Worm (Caenorhabditis elegans) whole organism, L4 larva: Measurements from ENCODE around the gene col-109.

Experiments used
- F44E2.7 ChIP-seq: fragments of 200-800 bp; sonication (Bioruptor generic); IDR thresholded peaks from 2 replicates; pipeline ENCODE4 v2.1.2; 2022; ENCODE audit warnings: missing genetic modification characterization, missing compliant biosample characterization
- Y105C5A.15 ChIP-seq: fragments of 200-800 bp; sonication (Bioruptor generic); IDR thresholded peaks from 2 replicates; pipeline ENCODE4 v1.3.6; 2022; ENCODE audit warnings: missing genetic modification characterization, missing compliant biosample characterization
- Y48G9A.11 ChIP-seq: fragments of 200-800 bp; sonication (Bioruptor generic); IDR thresholded peaks from 2 replicates; pipeline ENCODE4 v1.3.6; 2022; ENCODE audit warnings: missing genetic modification reagents, missing genetic modification characterization, missing compliant biosample characterization
- aha-1 ChIP-seq: fragments of 150-350 bp; peaks from one replicate; lab custom pipeline; 2014; ENCODE audit warnings: missing biosample characterization, missing genetic modification characterization
- ceh-28 ChIP-seq: fragments of 150-350 bp; optimal IDR thresholded peaks from 2 replicates; lab custom pipeline; 2014; ENCODE audit warnings: missing biosample characterization, missing genetic modification reagents, missing genetic modification characterization
- cey-2 ChIP-seq: sonication (generic microtip); optimal IDR thresholded peaks from 3 replicates; lab custom pipeline; 2017; ENCODE audit warnings: missing genetic modification characterization, mild to moderate bottlenecking, missing compliant biosample characterization, antibody characterized with exemption, borderline replicate concordance; ENCODE audit not compliant: insufficient read depth
- daf-12 ChIP-seq: fragments of 150-350 bp; optimal IDR thresholded peaks from 2 replicates; lab custom pipeline; 2014; ENCODE audit warnings: missing biosample characterization, missing genetic modification reagents, missing genetic modification characterization
- daf-19 ChIP-seq: fragments of 200-800 bp; sonication (Bioruptor generic); conservative IDR thresholded peaks from 2 replicates; pipeline ENCODE4 v1.3.6; 2022; ENCODE audit warnings: missing genetic modification characterization, missing compliant biosample characterization
- dmd-6 ChIP-seq: fragments of 200-800 bp; sonication (Bioruptor generic); IDR thresholded peaks from 2 replicates; pipeline ENCODE4 v1.3.6; 2022; ENCODE audit warnings: missing genetic modification reagents, missing genetic modification characterization, missing compliant biosample characterization
- dpl-1 ChIP-seq: fragments of 150-350 bp; optimal IDR thresholded peaks from 2 replicates; lab custom pipeline; 2014; ENCODE audit warnings: missing biosample characterization, missing genetic modification reagents, missing genetic modification characterization
- duxl-1 ChIP-seq: sonication (generic microtip); optimal IDR thresholded peaks from 2 replicates; lab custom pipeline; 2016; ENCODE audit warnings: mild to moderate bottlenecking, missing genetic modification characterization, moderate library complexity, missing compliant biosample characterization; ENCODE audit not compliant: poor library complexity
- dve-1 ChIP-seq: sonication (generic microtip); optimal IDR thresholded peaks from 2 replicates; lab custom pipeline; 2017; ENCODE audit warnings: antibody characterized with exemption, mild to moderate bottlenecking, missing genetic modification characterization, missing compliant biosample characterization; ENCODE audit not compliant: insufficient read depth
- fkh-10 ChIP-seq: fragments of 150-350 bp; optimal IDR thresholded peaks from 2 replicates; lab custom pipeline; 2014; ENCODE audit warnings: missing biosample characterization, missing genetic modification reagents, missing genetic modification characterization
- hlh-11 ChIP-seq: fragments of 200-800 bp; sonication (Bioruptor generic); optimal IDR thresholded peaks from 2 replicates; lab custom pipeline; 2018; ENCODE audit warnings: mild to moderate bottlenecking, missing genetic modification characterization, missing compliant biosample characterization
- hlh-30 ChIP-seq: sonication (generic microtip); optimal IDR thresholded peaks from 2 replicates; lab custom pipeline; 2017; ENCODE audit warnings: antibody characterized with exemption, mild to moderate bottlenecking, missing genetic modification characterization, missing compliant biosample characterization; ENCODE audit not compliant: insufficient read depth
- lin-15B ChIP-seq: fragments of 150-350 bp; sonication (generic microtip); optimal IDR thresholded peaks from 3 replicates; lab custom pipeline; 2014; ENCODE audit warnings: missing biosample characterization, missing genetic modification characterization
- lin-29 ChIP-seq: fragments of 200-800 bp; sonication (Bioruptor generic); IDR thresholded peaks from 2 replicates; pipeline ENCODE4 v1.3.6; 2022; ENCODE audit warnings: missing genetic modification reagents, missing genetic modification characterization, missing compliant biosample characterization
- lin-39 ChIP-seq: fragments of 150-350 bp; optimal IDR thresholded peaks from 2 replicates; lab custom pipeline; 2014; ENCODE audit warnings: missing biosample characterization, missing genetic modification reagents, missing genetic modification characterization
- lir-3 ChIP-seq: sonication (generic microtip); optimal IDR thresholded peaks from 2 replicates; lab custom pipeline; 2016; ENCODE audit warnings: mild to moderate bottlenecking, missing genetic modification characterization, missing compliant biosample characterization
- lsy-2 ChIP-seq, 2 experiments: fragments of 150-350 bp in 1 of 2; sonication (generic microtip) in 1 of 2; optimal IDR thresholded peaks; 2 replicates each; lab custom pipeline; 2014 to 2017; ENCODE audit warnings: missing biosample characterization in 2 of 2, missing genetic modification characterization in 2 of 2
- mdt-29 ChIP-seq: fragments of 200-800 bp; sonication (Bioruptor generic); IDR thresholded peaks from 2 replicates; pipeline ENCODE4 v1.3.6; 2022; ENCODE audit warnings: missing genetic modification reagents, missing genetic modification characterization, missing compliant biosample characterization
- mep-1 ChIP-seq: fragments of 150-350 bp; sonication (generic microtip); optimal IDR thresholded peaks from 3 replicates; lab custom pipeline; 2014; ENCODE audit warnings: missing biosample characterization, missing genetic modification characterization
- mxl-3 ChIP-seq: fragments of 200-800 bp; sonication (Bioruptor generic); optimal IDR thresholded peaks from 2 replicates; lab custom pipeline; 2018; ENCODE audit warnings: mild to moderate bottlenecking, missing genetic modification characterization, missing compliant biosample characterization
- nhr-10 ChIP-seq: fragments of 150-350 bp; optimal IDR thresholded peaks from 2 replicates; lab custom pipeline; 2014; ENCODE audit warnings: missing biosample characterization, missing genetic modification characterization
- nhr-111 ChIP-seq: fragments of 200-800 bp; sonication (Bioruptor generic); optimal IDR thresholded peaks from 2 replicates; lab custom pipeline; 2018; ENCODE audit warnings: mild to moderate bottlenecking, missing genetic modification characterization, missing compliant biosample characterization
- nhr-28 ChIP-seq: fragments of 150-350 bp; optimal IDR thresholded peaks from 2 replicates; lab custom pipeline; 2014; ENCODE audit warnings: missing biosample characterization, missing genetic modification characterization
- nhr-41 ChIP-seq: fragments of 200-800 bp; sonication (Bioruptor generic); IDR thresholded peaks from 2 replicates; pipeline ENCODE4 v1.3.6; 2022; ENCODE audit warnings: missing genetic modification reagents, missing genetic modification characterization, missing compliant biosample characterization
- nhr-42 ChIP-seq: fragments of 200-800 bp; sonication (Bioruptor generic); IDR thresholded peaks from 2 replicates; pipeline ENCODE4 v1.3.6; 2022; ENCODE audit warnings: missing genetic modification characterization, missing compliant biosample characterization
- nhr-48 ChIP-seq: sonication (generic microtip); optimal IDR thresholded peaks from 2 replicates; lab custom pipeline; 2016; ENCODE audit warnings: mild to moderate bottlenecking, missing genetic modification characterization, missing compliant biosample characterization
- nhr-76 ChIP-seq: fragments of 150-350 bp; optimal IDR thresholded peaks from 2 replicates; lab custom pipeline; 2014; ENCODE audit warnings: missing biosample characterization, missing genetic modification characterization
- nhr-77 ChIP-seq: fragments of 150-350 bp; optimal IDR thresholded peaks from 2 replicates; lab custom pipeline; 2014; ENCODE audit warnings: missing biosample characterization, missing genetic modification characterization
- pha-4 ChIP-seq, 2 experiments: fragments of 150-350 bp in 1 of 2; fragments of 200-800 bp in 1 of 2; sonication (Bioruptor generic) in 1 of 2; IDR thresholded peaks in 1 of 2; optimal IDR thresholded peaks in 1 of 2; 2 replicates each; pipeline versions ENCODE4 v1.3.6 to Lab custom; 2014 to 2022; ENCODE audit warnings: missing genetic modification characterization in 2 of 2, missing genetic modification reagents in 2 of 2, missing biosample characterization in 1 of 2, missing compliant biosample characterization in 1 of 2
- php-3 ChIP-seq: fragments of 200-800 bp; sonication (Bioruptor generic); IDR thresholded peaks from 2 replicates; pipeline ENCODE4 v1.3.6; 2022; ENCODE audit warnings: missing genetic modification reagents, missing genetic modification characterization, missing compliant biosample characterization
- saeg-2 ChIP-seq: fragments of 200-800 bp; sonication (Bioruptor generic); IDR thresholded peaks from 2 replicates; pipeline ENCODE4 v1.3.6; 2022; ENCODE audit warnings: missing genetic modification reagents, missing genetic modification characterization, missing compliant biosample characterization
- set-16 ChIP-seq: fragments of 200-800 bp; sonication (Bioruptor generic); IDR thresholded peaks from 2 replicates; pipeline ENCODE4 v1.3.6; 2022; ENCODE audit warnings: missing genetic modification reagents, missing genetic modification characterization, missing compliant biosample characterization
- spr-1 ChIP-seq: sonication (generic microtip); optimal IDR thresholded peaks from 2 replicates; lab custom pipeline; 2016; ENCODE audit warnings: mild to moderate bottlenecking, missing genetic modification characterization, missing compliant biosample characterization
- tag-97 ChIP-seq: fragments of 200-800 bp; sonication (Bioruptor generic); IDR thresholded peaks from 2 replicates; pipeline ENCODE4 v1.3.6; 2022; ENCODE audit warnings: missing genetic modification characterization, missing compliant biosample characterization
- tra-1 ChIP-seq: fragments of 200-800 bp; sonication (Bioruptor generic); IDR thresholded peaks from 2 replicates; pipeline ENCODE4 v1.3.6; 2022; ENCODE audit warnings: missing genetic modification reagents, missing genetic modification characterization, missing compliant biosample characterization
- unc-130 ChIP-seq: sonication (generic microtip); optimal IDR thresholded peaks from 2 replicates; lab custom pipeline; 2016; ENCODE audit warnings: missing genetic modification reagents, missing genetic modification characterization, missing compliant biosample characterization
- unc-62 ChIP-seq, 3 experiments: fragments of 150-350 bp in 1 of 3; sonication (generic microtip); optimal IDR thresholded peaks in 2 of 3; peaks in 1 of 3; 1 replicate in 1 of 3; 2 replicates in 2 of 3; lab custom pipeline; 2014 to 2017; ENCODE audit warnings: missing biosample characterization in 3 of 3, missing genetic modification characterization in 3 of 3, missing genetic modification reagents in 3 of 3, missing genotype in 1 of 3
- zip-11 ChIP-seq: fragments of 200-800 bp; sonication (Bioruptor generic); IDR thresholded peaks from 2 replicates; pipeline ENCODE4 v1.3.6; 2022; ENCODE audit warnings: missing genetic modification characterization, missing compliant biosample characterization
- zip-2 ChIP-seq: fragments of 150-350 bp; optimal IDR thresholded peaks from 2 replicates; lab custom pipeline; 2014; ENCODE audit warnings: missing biosample characterization, missing genetic modification characterization

The col-109 gene

ce11 chrIV:1866863-1867262 is 46.8 kb upstream of the col-109 start:
- TF ChIP-seq hlh-30 (tag; lab: Kevin White, UChicago) (peak; percentile 4), lsy-2 (tag; optimal IDR thresholded peaks at IDR 0.05; lab: Kevin White, UChicago) (no peak), dpl-1 (GFP tag; lab: Kevin White, UChicago) (no peak), spr-1 (tag; lab: Kevin White, UChicago) (no peak), zip-2 (tag; lab: Kevin White, UChicago) (no peak), nhr-28 (tag; lab: Kevin White, UChicago) (peak; percentile 25), dve-1 (tag; lab: Kevin White, UChicago) (peak; percentile 26), hlh-11 (tag; lab: Kevin White, UChicago) (peak; percentile 43), nhr-111 (GFP tag; lab: Kevin White, UChicago) (no peak), tra-1 (GFP tag; lab: Robert Waterston, UW) (peak; percentile 72), saeg-2 (no peak), unc-130 (GFP tag; lab: Kevin White, UChicago) (no peak), mxl-3 (no peak), php-3 (0 out of 2 replicates have a peak, but pooled peaks have one; percentile 43)

ce11 chrIV:1862655-1863054 is 42.6 kb upstream of the col-109 start:
- TF ChIP-seq set-16 (GFP tag; lab: Robert Waterston, UW) (no peak), mep-1 (tag; lab: Kevin White, UChicago) (no peak), nhr-76 (no peak), lin-15B (tag; lab: Kevin White, UChicago) (no peak), aha-1 (tag; lab: Kevin White, UChicago) (peak; percentile 79)

ce11 chrIV:1860965-1861364 is 40.9 kb upstream of the col-109 start:
- no peak for TF ChIP-seq cey-2
- TF ChIP-seq unc-62 (GFP tag; optimal IDR thresholded peaks at IDR 0.05 in 1 of 2; lab: Kevin White, UChicago) = peak in 1 of 2 experiments; percentile 39
- no peak for TF ChIP-seq unc-62 (tag; optimal IDR thresholded peaks at IDR 0.05; lab: Kevin White, UChicago)
- no peak for TF ChIP-seq php-3

ce11 chrIV:1859365-1859982 is 39.4 kb upstream of the col-109 start:
- TF ChIP-seq nhr-41 = no peak
- TF ChIP-seq pha-4 (GFP tag; IDR thresholded peaks at IDR 0.05; lab: Robert Waterston, UW) = no peak
- no peak for TF ChIP-seq pha-4 (tag; optimal IDR thresholded peaks at IDR 0.05; lab: Kevin White, UChicago)
- no peak for TF ChIP-seq F44E2.7 (GFP tag; lab: Robert Waterston, UW)
- no peak for TF ChIP-seq Y48G9A.11 (GFP tag; lab: Robert Waterston, UW)
- TF ChIP-seq hlh-11 (tag; lab: Kevin White, UChicago) = peak; percentile 81
- no peak for TF ChIP-seq ceh-28
- peak in 1 of 2 experiments; percentile 41 for TF ChIP-seq unc-62 (GFP tag; optimal IDR thresholded peaks at IDR 0.05 in 1 of 2; lab: Kevin White, UChicago)
- TF ChIP-seq unc-62 (tag; optimal IDR thresholded peaks at IDR 0.05; lab: Kevin White, UChicago) = no peak
- no peak for TF ChIP-seq zip-11 (GFP tag; lab: Robert Waterston, UW)
- TF ChIP-seq hlh-30 (tag; lab: Kevin White, UChicago) = peak; percentile 45
- TF ChIP-seq lin-39 (tag; lab: Kevin White, UChicago) = no peak
- TF ChIP-seq nhr-48 (tag; lab: Kevin White, UChicago) = peak; percentile 78
- TF ChIP-seq mxl-3 = peak; percentile 32
- no peak for TF ChIP-seq nhr-42 (GFP tag; lab: Robert Waterston, UW)
- TF ChIP-seq saeg-2 = no peak
- no peak for TF ChIP-seq daf-19 (GFP tag; lab: Robert Waterston, UW)
- no peak for TF ChIP-seq lir-3 (tag; lab: Kevin White, UChicago)
- TF ChIP-seq mdt-29 (GFP tag; lab: Robert Waterston, UW) = no peak
- peak; percentile 63 for TF ChIP-seq dve-1 (tag; lab: Kevin White, UChicago)
- peak; percentile 64 for TF ChIP-seq nhr-77
- TF ChIP-seq tag-97 (GFP tag; lab: Robert Waterston, UW) = no peak
- no peak for TF ChIP-seq fkh-10 (GFP tag; lab: Kevin White, UChicago)
- TF ChIP-seq daf-12 = no peak
- no peak for TF ChIP-seq Y105C5A.15 (GFP tag; lab: Robert Waterston, UW)
- no peak for TF ChIP-seq lin-29 (GFP tag; lab: Robert Waterston, UW)
- TF ChIP-seq dmd-6 (GFP tag; lab: Robert Waterston, UW) = peak; percentile 97
- no peak for TF ChIP-seq zip-2 (tag; lab: Kevin White, UChicago)
- TF ChIP-seq nhr-10 (tag; lab: Kevin White, UChicago) = no peak
- TF ChIP-seq nhr-111 (GFP tag; lab: Kevin White, UChicago) = no peak
- TF ChIP-seq duxl-1 (tag; lab: Kevin White, UChicago) = peak; percentile 34
- peak; percentile 54 for TF ChIP-seq aha-1 (tag; lab: Kevin White, UChicago)
- TF ChIP-seq nhr-76 = no peak
